ENCODE assay signal across 1 fruit fly cellular context in genomic region chr3L:7356386-7357117, dm6.
A peak's percentile ranks its signal among the peaks of the same experiment; 100 is the strongest.
TF ChIP-seq lines count a peak whose summit lies in the region.

Gene CTCF (minus strand): TSS chr3L:7356713.

TF ChIP-seq in whole organism, embryonic, 481 proteins besides CTCF, POLR2A, EP300 and RAD21 (continued from another document):
- TF ChIP-seq Trl (optimal IDR thresholded peaks at IDR 0.05; lab: Kevin White, UChicago) (no peak), Trl (GFP tag; optimal IDR thresholded peaks at IDR 0.05; lab: Kevin White, UChicago) (peak; percentile 17), Hsf (GFP tag; optimal IDR thresholded peaks at IDR 0.05; lab: Kevin White, UChicago) (peak; percentile 62), vnd (GFP tag; IDR thresholded peaks at IDR 0.05; lab: Robert Waterston, UW; ENCODE audit: partially characterized antibody) (peak; percentile 65; the same call in 2 of the 3 replicates), Asciz (GFP tag; optimal IDR thresholded peaks at IDR 0.05; lab: Kevin White, UChicago) (peak; percentile 53), da (GFP tag; optimal IDR thresholded peaks at IDR 0.05; lab: Kevin White, UChicago) (peak; percentile 21), knrl (GFP tag; IDR thresholded peaks at IDR 0.05; lab: Robert Waterston, UW; ENCODE audit: partially characterized antibody) (peak; percentile 82), CG30403 (GFP tag; optimal IDR thresholded peaks at IDR 0.05; lab: Kevin White, UChicago) (peak; percentile 43), CG9932 (GFP tag; IDR thresholded peaks at IDR 0.05; lab: Robert Waterston, UW) (peak; percentile 43), Scr (GFP tag; IDR thresholded peaks at IDR 0.05; lab: Robert Waterston, UW; ENCODE audit: partially characterized antibody) (peak; percentile 80), unpg (GFP tag; optimal IDR thresholded peaks at IDR 0.05; lab: Kevin White, UChicago) (peak; percentile 20), Sry-β (GFP tag; optimal IDR thresholded peaks at IDR 0.05; lab: Kevin White, UChicago) (peak; percentile 30), ewg (GFP tag; optimal IDR thresholded peaks at IDR 0.05; lab: Kevin White, UChicago) (peak; percentile 16), crol (GFP tag; IDR thresholded peaks at IDR 0.05; lab: Robert Waterston, UW) (no peak)
TF ChIP-seq in whole organism, embryonic: peak in this region for 244.
